Worm (Caenorhabditis elegans): ENCODE results near the gene pho-11.

Gene pho-11

DNA sequence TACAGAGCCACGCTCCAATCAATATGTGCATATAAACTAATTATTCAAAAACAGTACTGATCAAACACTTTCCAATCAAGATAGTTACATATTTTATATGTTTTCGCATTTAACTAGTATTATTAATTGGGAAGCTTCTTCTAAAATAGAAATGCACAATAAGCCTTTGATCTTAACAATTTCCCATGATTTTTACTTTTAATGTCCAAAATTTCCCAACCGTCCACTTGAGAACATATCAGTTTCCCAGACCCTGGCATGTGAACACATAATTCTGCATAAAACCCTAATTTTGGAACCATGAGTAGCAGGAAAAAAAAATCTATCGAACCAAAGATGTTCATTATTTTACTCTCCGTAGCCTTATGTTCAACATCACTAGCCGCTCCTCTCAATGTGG, 44.8 kb downstream of the pho-11 start, which contains the start of gene R53.8:
Gene R53.8 (plus strand): TSS at position 301 of the 400 bp plus-strand sequence.
- TF ChIP-seq duxl-1 (tag; optimal IDR thresholded peaks at IDR 0.05; ENCODE audit: poor library complexity) (no peak), lin-13 (GFP tag; optimal IDR thresholded peaks at IDR 0.05) (no peak), nhr-111 (GFP tag; optimal IDR thresholded peaks at IDR 0.05) (no peak), unc-39 (tag; optimal IDR thresholded peaks at IDR 0.05) (no peak), fkh-10 (GFP tag; optimal IDR thresholded peaks at IDR 0.05) (no peak), lin-15B (tag; optimal IDR thresholded peaks at IDR 0.05) (no peak), nhr-42 (GFP tag; IDR thresholded peaks at IDR 0.05) (no peak), jun-1 (tag; optimal IDR thresholded peaks at IDR 0.05) (no peak), skn-1 (tag; optimal IDR thresholded peaks at IDR 0.05) (no peak), snpc-4 (tag; optimal IDR thresholded peaks at IDR 0.05) (no peak), tag-97 (GFP tag; IDR thresholded peaks at IDR 0.05) (no peak), hlh-30 (tag; optimal IDR thresholded peaks at IDR 0.05; ENCODE audit: insufficient read depth) (no peak), ztf-11 (tag; optimal IDR thresholded peaks at IDR 0.05) (no peak), nhr-6 (tag; optimal IDR thresholded peaks at IDR 0.05) (no peak), lin-1 (GFP tag; IDR thresholded peaks at IDR 0.05) (no peak), Y5F2A.4 (GFP tag; optimal IDR thresholded peaks at IDR 0.05) (no peak), zip-11 (GFP tag; IDR thresholded peaks at IDR 0.05) (no peak), madf-9 (GFP tag; conservative IDR thresholded peaks at IDR 0.05) (no peak), php-3 (GFP tag; IDR thresholded peaks at IDR 0.05) (no peak), spr-1 (tag; optimal IDR thresholded peaks at IDR 0.05) (no peak)

DNA sequence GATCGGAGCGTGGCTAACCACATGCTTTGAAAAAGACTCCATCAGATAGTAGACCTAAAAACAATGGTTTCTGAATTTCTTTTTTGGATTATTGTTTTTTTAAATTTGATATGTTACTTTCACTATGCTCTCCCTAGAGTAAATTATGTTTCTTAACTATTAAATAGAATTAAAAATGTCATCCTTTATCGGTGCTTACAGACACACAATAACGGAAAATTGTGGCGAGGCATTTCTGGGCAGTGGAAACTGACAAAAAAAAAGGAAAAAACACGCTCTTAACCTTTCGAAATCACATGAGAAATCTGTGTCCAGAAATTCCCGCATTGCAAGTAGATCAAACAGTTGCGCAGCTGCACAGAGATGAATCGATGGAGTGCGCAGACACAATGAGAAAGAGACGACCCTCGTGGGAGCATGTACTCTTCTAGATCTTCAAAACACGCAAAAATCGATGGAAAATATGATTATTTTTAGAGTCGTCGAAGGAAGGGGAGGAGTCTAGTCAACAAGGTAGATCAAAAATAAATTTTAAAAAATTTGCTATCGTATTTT, 48.5 kb downstream of the pho-11 start, which contains the start of gene ZK892.6:
Gene ZK892.6 (minus strand): TSS at position 51 of the 555 bp plus-strand sequence.
- TF ChIP-seq ceh-28 (tag; optimal IDR thresholded peaks at IDR 0.05) (no peak), madf-5 (GFP tag; IDR thresholded peaks at IDR 0.05) (no peak), nhr-102 (tag; optimal IDR thresholded peaks at IDR 0.05) (no peak), nhr-28 (tag; optimal IDR thresholded peaks at IDR 0.05) (no peak), lin-29 (GFP tag; IDR thresholded peaks at IDR 0.05) (no peak), dve-1 (tag; optimal IDR thresholded peaks at IDR 0.05; ENCODE audit: insufficient read depth) (no peak), nhr-237 (tag; optimal IDR thresholded peaks at IDR 0.05) (no peak), ceh-82 (tag; optimal IDR thresholded peaks at IDR 0.05) (no peak), cey-2 (tag; optimal IDR thresholded peaks at IDR 0.05; ENCODE audit: borderline replicate concordance, insufficient read depth) (no peak), mdl-1 (tag; optimal IDR thresholded peaks at IDR 0.05) (no peak), set-16 (GFP tag; IDR thresholded peaks at IDR 0.05) (no peak)

DNA sequence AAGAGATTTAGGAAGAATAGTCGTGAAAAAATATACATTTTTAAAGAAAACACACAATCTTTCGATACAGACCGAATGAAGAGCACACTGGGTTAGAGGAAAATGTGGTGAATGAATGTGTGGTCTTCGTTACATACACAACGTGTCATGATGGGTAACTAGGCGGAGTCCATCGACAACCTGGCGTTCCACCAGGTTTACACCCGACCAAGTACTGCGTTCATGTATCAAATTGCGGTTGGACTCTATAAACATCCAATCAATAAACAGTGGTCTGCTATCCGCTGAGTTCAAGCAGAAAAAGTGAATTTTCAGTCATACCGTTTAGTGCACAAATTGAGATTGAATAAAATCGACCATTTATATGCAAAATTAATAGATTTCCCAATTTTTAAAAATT, 50.1 kb downstream of the pho-11 start, which contains the start of gene sdz-38:
Gene sdz-38 (minus strand): TSS at position 101 of the 400 bp plus-strand sequence.
- TF ChIP-seq nhr-42 (GFP tag; IDR thresholded peaks at IDR 0.05): no peak
- no peak for TF ChIP-seq nhr-77 (tag; optimal IDR thresholded peaks at IDR 0.05)
- no peak for TF ChIP-seq aha-1 (tag)
- TF ChIP-seq nhr-48 (tag; optimal IDR thresholded peaks at IDR 0.05): no peak
- TF ChIP-seq daf-8 (GFP tag; IDR thresholded peaks at IDR 0.05): no peak
- TF ChIP-seq sdz-12 (GFP tag; optimal IDR thresholded peaks at IDR 0.05): no peak
- no peak for TF ChIP-seq Y75B8A.6 (GFP tag; IDR thresholded peaks at IDR 0.05)
- no peak for TF ChIP-seq saeg-2 (GFP tag; IDR thresholded peaks at IDR 0.05)
- TF ChIP-seq nhr-41 (GFP tag; IDR thresholded peaks at IDR 0.05): no peak
- TF ChIP-seq skn-1 (tag; optimal IDR thresholded peaks at IDR 0.05): no peak
- no peak for TF ChIP-seq lin-13 (GFP tag; optimal IDR thresholded peaks at IDR 0.05)
- TF ChIP-seq lin-1 (GFP tag; IDR thresholded peaks at IDR 0.05): no peak
- TF ChIP-seq zfp-2 (tag; optimal IDR thresholded peaks at IDR 0.05): no peak
- TF ChIP-seq unc-39 (tag; optimal IDR thresholded peaks at IDR 0.05): no peak

All from whole organism, L4 larva.